Worm (Caenorhabditis elegans): ENCODE results near the gene mrps-21.
A peak's percentile ranks its signal among the peaks of the same experiment; 100 is the strongest.

The mrps-21 gene

ce11 chrIV:4660151-4661041 is 1.1 kb upstream of the mrps-21 start, which contains the start of the genes F29B9.11 and jmjd-1.2 (continued):
- TF ChIP-seq lin-11 (tag; optimal IDR thresholded peaks at IDR 0.05): peak; percentile 10
- TF ChIP-seq gmeb-2 (tag; optimal IDR thresholded peaks at IDR 0.05): peak; percentile 49
- peak; percentile 90 for TF ChIP-seq syd-9 (tag; optimal IDR thresholded peaks at IDR 0.05)
- peak; percentile 98 for TF ChIP-seq ceh-34 (tag; optimal IDR thresholded peaks at IDR 0.05)
- TF ChIP-seq ama-1 (optimal IDR thresholded peaks at IDR 0.05): no peak
- TF ChIP-seq nfya-1 (tag; optimal IDR thresholded peaks at IDR 0.05): peak; percentile 59
- TF ChIP-seq rnt-1 (tag; optimal IDR thresholded peaks at IDR 0.05): peak; percentile 97
- TF ChIP-seq ceh-31 (tag; optimal IDR thresholded peaks at IDR 0.05): peak; percentile 100
- TF ChIP-seq ttx-3 (tag; optimal IDR thresholded peaks at IDR 0.05): peak; percentile 71
- peak; percentile 8 for TF ChIP-seq ceh-9 (tag; optimal IDR thresholded peaks at IDR 0.05)
- peak; percentile 65 for TF ChIP-seq unc-55 (GFP tag; optimal IDR thresholded peaks at IDR 0.05)
- TF ChIP-seq eyg-1 (tag; optimal IDR thresholded peaks at IDR 0.05): peak; percentile 76
- no peak for TF ChIP-seq sox-4 (tag; optimal IDR thresholded peaks at IDR 0.05)
- no peak for TF ChIP-seq nhr-11 (tag; optimal IDR thresholded peaks at IDR 0.05)
- no peak for TF ChIP-seq fkh-10 (GFP tag; optimal IDR thresholded peaks at IDR 0.05)
- TF ChIP-seq ceh-18 (tag; optimal IDR thresholded peaks at IDR 0.05): peak; percentile 86
- peak; percentile 99 for TF ChIP-seq ceh-2 (tag; optimal IDR thresholded peaks at IDR 0.05)
- peak; percentile 83 for TF ChIP-seq unc-42 (tag; optimal IDR thresholded peaks at IDR 0.05)
- peak; percentile 83 for TF ChIP-seq unc-86 (tag; optimal IDR thresholded peaks at IDR 0.05)

- TF ChIP-seq ceh-45 (GFP tag; IDR thresholded peaks at IDR 0.05) (no peak), npax-4 (tag; optimal IDR thresholded peaks at IDR 0.05) (no peak), T23F11.4 (GFP tag; optimal IDR thresholded peaks at IDR 0.05) (no peak), ceh-2 (tag; optimal IDR thresholded peaks at IDR 0.05) (no peak), ahr-1 (tag; optimal IDR thresholded peaks at IDR 0.05) (no peak), madf-2 (tag; optimal IDR thresholded peaks at IDR 0.05) (no peak), ama-1 (optimal IDR thresholded peaks at IDR 0.05) (no peak), ceh-6 (GFP tag; optimal IDR thresholded peaks at IDR 0.05) (no peak)
Observed at ce11 chrIV:4657874-4658273, 1.4 kb downstream of the mrps-21 start, which contains the start of gene col-111. TSS of gene col-111 (minus strand) at chrIV:4657974.

ce11 chrIV:4656380-4656779 is 2.9 kb downstream of the mrps-21 start:
- TF ChIP-seq npax-4 (tag; optimal IDR thresholded peaks at IDR 0.05): no peak
- no peak for TF ChIP-seq ceh-18 (tag; optimal IDR thresholded peaks at IDR 0.05)
- TF ChIP-seq dve-1 (tag; optimal IDR thresholded peaks at IDR 0.05): no peak

- TF ChIP-seq ceh-34 (tag; optimal IDR thresholded peaks at IDR 0.05) (peak; percentile 34), ztf-16 (tag; optimal IDR thresholded peaks at IDR 0.05) (no peak), sdc-2 (tag; optimal IDR thresholded peaks at IDR 0.05) (peak; percentile 53), npax-4 (tag; optimal IDR thresholded peaks at IDR 0.05) (no peak), sox-2 (GFP tag; IDR thresholded peaks at IDR 0.05) (no peak), hlh-6 (tag; optimal IDR thresholded peaks at IDR 0.05) (peak; percentile 64)
Observed at ce11 chrIV:4655979-4656378, 3.3 kb downstream of the mrps-21 start.

- no peak for TF ChIP-seq ceh-30 (tag; optimal IDR thresholded peaks at IDR 0.05)
- no peak for TF ChIP-seq ceh-22 (tag; optimal IDR thresholded peaks at IDR 0.05)
Observed at ce11 chrIV:4653708-4654107, 5.6 kb downstream of the mrps-21 start.

- no peak for TF ChIP-seq fax-1 (tag; optimal IDR thresholded peaks at IDR 0.05)
Observed at ce11 chrIV:4652962-4653361, 6.4 kb downstream of the mrps-21 start, which contains the start of gene psr-1. TSS of gene psr-1 (plus strand) at chrIV:4653262.

Measured in whole organism, late embryonic.